Worm (Caenorhabditis elegans): Measurements from ENCODE around the gene trip-4.

ce11 chrII:15076778-15077435 is 37.7 kb downstream of the trip-4 start, which contains the start of gene Y53F4B.19:
- TF ChIP-seq snu-23 (GFP tag; optimal IDR thresholded peaks at IDR 0.05), result no peak
- no peak for TF ChIP-seq tbx-2 (tag; optimal IDR thresholded peaks at IDR 0.05)
- TF ChIP-seq xbp-1 (tag; optimal IDR thresholded peaks at IDR 0.05), result no peak
- TF ChIP-seq nhr-237 (tag; optimal IDR thresholded peaks at IDR 0.05), result no peak
- TF ChIP-seq unc-62 (GFP tag; optimal IDR thresholded peaks at IDR 0.05), result no peak

All from whole organism, L1 larva.